Fruit fly (Drosophila melanogaster) whole organism, embryonic: ENCODE data around the gene CG7231.

Experiments used
- Abd-B ChIP-seq: fragments of 200-800 bp; sonication (Bioruptor generic); optimal IDR thresholded peaks from 2 replicates; lab custom pipeline; 2018; ENCODE audit warnings: missing biosample characterization, mild to moderate bottlenecking, missing genetic modification characterization, moderate library complexity
- CG1792 ChIP-seq: fragments of 200-800 bp; sonication (Bioruptor generic); optimal IDR thresholded peaks from 2 replicates; lab custom pipeline; 2016; ENCODE audit warnings: missing biosample characterization, missing genetic modification characterization
- CG34224 ChIP-seq: fragments of 200-800 bp; sonication (Bioruptor generic); IDR thresholded peaks from 3 replicates; pipeline ENCODE4 v1.3.6; 2022; ENCODE audit warnings: missing biosample characterization, missing genetic modification characterization; ENCODE audit not compliant: partially characterized antibody
- CG7745 ChIP-seq: fragments of 200-800 bp; sonication (Bioruptor generic); optimal IDR thresholded peaks from 2 replicates; lab custom pipeline; 2018; ENCODE audit warnings: missing biosample characterization, mild to moderate bottlenecking, missing genetic modification characterization, moderate library complexity
- CG9817 ChIP-seq: fragments of 200-800 bp; sonication (Bioruptor generic); optimal IDR thresholded peaks from 2 replicates; lab custom pipeline; 2018; ENCODE audit warnings: missing biosample characterization, mild to moderate bottlenecking, missing genetic modification characterization, moderate library complexity
- luna ChIP-seq: fragments of 200-800 bp; sonication (Bioruptor generic); optimal IDR thresholded peaks from 2 replicates; lab custom pipeline; 2016; ENCODE audit warnings: missing biosample characterization, missing genetic modification characterization
- nmo ChIP-seq: fragments of 200-800 bp; sonication (Bioruptor generic); optimal IDR thresholded peaks from 2 replicates; lab custom pipeline; 2018; ENCODE audit warnings: missing biosample characterization, mild to moderate bottlenecking, missing genetic modification characterization, moderate library complexity
- pb ChIP-seq: fragments of 200-800 bp; sonication (Bioruptor generic); optimal IDR thresholded peaks from 3 replicates; lab custom pipeline; 2016; ENCODE audit warnings: missing biosample characterization, missing genetic modification characterization

- TF ChIP-seq nmo (peak; percentile 43), CG34224 (GFP tag; lab: Robert Waterston, UW) (no peak), CG1792 (GFP tag; lab: Kevin White, UChicago) (no peak), luna (GFP tag; lab: Kevin White, UChicago) (no peak), pb (GFP tag; lab: Kevin White, UChicago) (no peak), Abd-B (GFP tag; lab: Kevin White, UChicago) (peak; percentile 21), CG9817 (no peak), CG7745 (tag; lab: Kevin White, UChicago) (no peak)
Observed at dm6 chr2L:7997290-7998079, 13.7 kb downstream of the CG7231 start.
